Worm (Caenorhabditis elegans): ENCODE results near the gene F36G9.7.
"Not testable (repeated sequence)": the region's sequence is repeated elsewhere in the genome, so short reads cannot be mapped to it uniquely, and the experiment has no call there.

The F36G9.7 gene

DNA sequence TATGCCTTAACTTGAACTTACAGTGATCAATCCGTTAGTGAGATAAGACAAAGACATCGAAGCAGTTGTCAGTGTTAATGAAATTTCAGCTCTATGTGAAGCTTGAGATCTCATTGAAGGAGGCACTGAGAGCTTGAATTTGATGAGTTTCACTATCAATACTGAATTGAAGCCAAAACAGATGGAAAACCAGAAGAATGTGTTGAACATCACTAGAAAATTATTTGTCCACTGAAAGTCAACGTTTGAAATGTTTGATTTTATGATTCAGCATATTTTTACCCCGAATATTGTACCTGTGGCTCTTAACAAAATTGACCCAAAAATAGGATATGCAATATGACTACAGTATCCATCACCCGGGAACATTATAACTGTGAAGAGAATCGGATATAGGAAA lies 1.3 kb upstream of the F36G9.7 start:
- TF ChIP-seq unc-62 (GFP tag; optimal IDR thresholded peaks at IDR 0.05): no peak

DNA sequence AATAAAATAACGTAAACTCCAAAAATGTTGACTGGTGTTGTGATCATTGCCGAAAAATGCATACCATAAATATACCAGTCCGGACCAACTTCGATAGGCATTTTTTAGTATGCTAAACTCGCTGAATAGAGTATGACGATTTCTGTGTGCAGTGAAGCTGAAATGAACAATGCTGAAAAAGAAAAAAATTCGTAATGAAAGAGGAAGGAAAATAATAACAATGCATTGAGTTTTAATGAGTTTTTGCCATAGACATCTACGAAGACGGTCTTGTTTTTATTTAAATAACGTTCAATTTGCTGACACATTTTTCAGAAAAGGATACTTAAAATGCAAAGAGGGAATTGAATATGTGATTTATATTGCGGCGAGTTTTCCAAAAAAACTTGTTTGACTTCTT lies 2.0 kb downstream of the F36G9.7 start, which contains the start of gene sri-1:
TSS of gene sri-1 (minus strand) at position 101 of the 400 bp plus-strand sequence.
- no peak for TF ChIP-seq unc-62 (GFP tag; optimal IDR thresholded peaks at IDR 0.05)

DNA sequence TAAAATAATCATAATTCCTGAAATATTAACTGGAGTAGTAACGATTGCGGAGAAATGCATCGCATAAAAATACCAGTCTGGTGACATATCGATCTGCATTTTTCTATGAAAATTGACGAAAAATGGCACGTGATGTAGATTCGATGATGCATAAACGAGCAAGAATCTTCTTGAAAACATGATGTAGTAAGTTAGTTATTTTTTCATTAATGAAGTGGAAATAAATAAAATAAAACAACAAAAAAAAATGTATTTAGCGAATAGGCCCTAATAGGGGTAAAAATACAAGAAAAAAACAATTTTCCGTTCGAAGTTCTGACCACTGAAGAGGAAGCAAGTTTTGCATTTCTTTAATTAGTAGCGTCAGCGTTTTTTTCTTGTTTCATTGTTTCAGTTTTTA lies 4.4 kb downstream of the F36G9.7 start, which contains the start of gene sri-2:
TSS of gene sri-2 (minus strand) at position 101 of the 400 bp plus-strand sequence.
- no peak for TF ChIP-seq unc-62 (GFP tag; optimal IDR thresholded peaks at IDR 0.05)

DNA sequence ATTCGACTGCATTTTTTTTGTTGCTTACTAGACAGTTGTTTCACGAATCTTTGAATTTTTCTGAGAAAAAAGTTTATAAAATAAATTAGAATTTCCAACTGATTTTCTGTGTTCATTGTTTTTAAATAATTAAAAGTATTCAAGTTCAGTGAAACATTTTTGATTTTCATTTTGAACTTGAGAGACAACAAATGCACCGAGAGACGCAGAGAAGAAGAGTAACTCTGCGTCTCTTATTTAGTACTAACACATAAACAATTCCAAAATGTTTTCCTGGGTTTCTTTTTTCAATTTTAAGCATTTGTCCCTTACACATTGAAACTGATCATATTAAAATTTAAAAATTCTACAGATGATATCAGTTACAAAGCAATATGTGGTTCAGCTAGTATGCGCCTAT lies 10.1 kb downstream of the F36G9.7 start:
- no peak for TF ChIP-seq unc-62 (GFP tag; optimal IDR thresholded peaks at IDR 0.05)

DNA sequence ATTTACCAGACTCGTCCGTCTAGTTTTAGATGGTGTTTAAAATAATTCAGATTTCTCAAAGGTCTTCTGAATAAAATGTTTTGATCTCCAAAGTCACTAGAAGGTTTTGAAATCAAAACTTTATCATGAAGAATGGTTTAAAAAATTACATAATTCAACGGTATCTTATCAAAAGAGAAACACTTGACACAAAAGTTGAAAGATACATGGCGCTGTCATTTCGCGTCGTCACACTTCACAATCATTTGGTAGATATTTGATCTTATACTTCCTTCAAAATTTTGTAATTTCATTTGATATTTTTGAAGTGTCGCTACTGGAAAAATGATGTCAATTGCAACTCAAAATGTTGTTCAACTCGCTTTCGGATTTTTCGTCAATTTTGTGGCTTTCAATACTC lies 12.5 kb downstream of the F36G9.7 start, which contains the start of gene F36G9.3:
TSS of gene F36G9.3 (plus strand) at position 301 of the 400 bp plus-strand sequence.
- TF ChIP-seq unc-62 (GFP tag; optimal IDR thresholded peaks at IDR 0.05): no peak

DNA sequence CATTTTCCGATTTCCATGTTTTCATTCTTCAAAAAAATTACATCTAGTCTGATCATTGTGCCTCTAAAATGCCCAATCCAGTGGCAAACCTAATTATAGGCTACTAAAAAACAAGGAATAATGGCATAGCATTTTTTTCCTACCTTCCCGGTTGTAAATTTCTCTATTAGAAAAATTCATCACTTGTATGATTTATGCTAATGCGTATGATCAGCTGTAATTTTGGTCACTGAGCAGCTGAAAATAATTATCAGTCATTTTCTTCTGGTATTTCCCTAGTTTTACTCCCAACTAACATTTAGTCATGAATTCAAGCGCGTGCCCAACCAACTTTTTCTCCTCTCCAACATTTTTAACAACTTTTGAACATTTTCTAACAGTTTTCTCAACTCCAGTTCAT lies 14.1 kb downstream of the F36G9.7 start, which contains the start of gene srh-186:
TSS of gene srh-186 (plus strand) at position 301 of the 400 bp plus-strand sequence.
- no peak for TF ChIP-seq unc-62 (GFP tag; optimal IDR thresholded peaks at IDR 0.05)

DNA sequence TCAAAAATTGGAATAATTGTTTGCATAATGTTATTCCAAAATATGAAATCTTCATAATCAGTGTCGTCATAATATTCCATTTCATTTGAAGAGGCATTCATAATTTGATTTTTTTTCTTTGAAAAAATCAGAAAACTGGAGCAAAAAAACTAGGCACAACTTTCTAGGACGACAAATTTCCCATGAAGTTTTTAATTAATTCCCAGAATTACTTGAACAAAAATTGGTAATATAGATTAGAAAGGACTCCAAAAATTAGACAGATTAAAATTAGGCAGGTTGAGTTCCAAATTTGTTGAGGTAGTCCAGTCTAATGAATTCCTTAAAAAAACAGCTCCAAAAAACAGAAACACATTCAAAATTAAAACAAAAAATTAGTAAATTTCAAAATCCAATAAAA lies 14.6 kb downstream of the F36G9.7 start, which contains the start of gene srw-57:
TSS of gene srw-57 (minus strand) at position 101 of the 400 bp plus-strand sequence.
- TF ChIP-seq unc-62 (GFP tag; optimal IDR thresholded peaks at IDR 0.05): no peak

DNA sequence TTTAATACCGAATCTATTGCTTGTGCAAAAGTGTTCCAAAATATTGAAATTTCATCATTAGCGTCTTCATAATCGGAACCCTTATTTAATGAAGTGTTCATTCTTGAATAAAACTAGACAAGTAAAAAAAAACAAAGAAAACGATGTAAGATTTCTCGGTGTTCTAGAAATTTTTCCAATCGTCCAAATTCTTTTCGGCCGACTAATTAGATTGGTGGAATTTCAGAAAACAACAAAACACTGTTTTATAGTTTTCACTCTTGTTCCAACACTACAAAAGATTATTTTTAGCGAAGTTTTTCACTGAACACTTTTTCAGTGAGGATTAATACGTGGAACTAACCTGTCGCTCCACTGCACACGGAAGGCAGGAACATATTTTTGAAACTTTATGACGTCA lies 16.8 kb downstream of the F36G9.7 start, which contains the start of gene srw-56:
TSS of gene srw-56 (minus strand) at position 101 of the 400 bp plus-strand sequence.
- no peak for TF ChIP-seq unc-62 (GFP tag; optimal IDR thresholded peaks at IDR 0.05)

DNA sequence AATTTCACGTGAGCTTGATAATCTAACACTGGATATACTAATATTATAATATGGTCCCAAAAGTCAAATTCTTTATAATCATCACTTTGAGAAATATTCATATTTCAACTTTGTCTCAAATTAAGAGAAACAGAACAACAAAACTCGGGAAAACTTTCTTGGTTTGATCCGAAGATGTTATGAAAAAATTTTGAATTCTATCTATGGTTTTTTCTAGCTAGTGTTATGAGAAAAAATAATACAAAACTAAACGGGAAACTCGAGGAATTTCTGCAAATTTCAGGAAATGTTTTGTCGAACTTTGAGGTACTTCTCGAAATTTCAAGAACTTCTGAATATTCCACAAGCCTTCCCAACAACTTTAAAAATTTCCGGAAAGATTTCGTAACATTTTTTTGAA lies 18.6 kb downstream of the F36G9.7 start, which contains the start of gene srw-59:
TSS of gene srw-59 (minus strand) at position 101 of the 400 bp plus-strand sequence.
- no peak for TF ChIP-seq unc-62 (GFP tag; optimal IDR thresholded peaks at IDR 0.05)

DNA sequence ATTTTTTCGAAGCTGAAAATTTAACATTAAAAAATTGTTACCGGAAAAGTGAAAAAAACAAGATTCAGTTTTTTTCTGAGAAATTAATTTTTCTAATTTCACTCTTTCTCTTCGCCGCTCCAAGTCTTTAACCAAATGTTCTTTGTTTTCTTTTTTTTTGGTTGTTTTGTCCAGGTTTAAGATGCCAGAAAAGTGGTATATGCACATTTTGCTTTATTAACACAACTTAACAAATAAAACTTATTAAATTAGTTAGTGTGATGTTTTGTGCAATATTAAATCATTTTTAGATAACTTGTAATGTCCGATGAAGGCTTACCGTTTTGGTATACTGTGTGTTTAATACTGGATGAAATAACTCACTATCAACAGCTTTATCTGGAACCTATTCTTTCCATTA lies 26.4 kb downstream of the F36G9.7 start, which contains the start of gene srw-53:
TSS of gene srw-53 (plus strand) at position 301 of the 400 bp plus-strand sequence.
- no peak for TF ChIP-seq unc-62 (GFP tag; optimal IDR thresholded peaks at IDR 0.05)

DNA sequence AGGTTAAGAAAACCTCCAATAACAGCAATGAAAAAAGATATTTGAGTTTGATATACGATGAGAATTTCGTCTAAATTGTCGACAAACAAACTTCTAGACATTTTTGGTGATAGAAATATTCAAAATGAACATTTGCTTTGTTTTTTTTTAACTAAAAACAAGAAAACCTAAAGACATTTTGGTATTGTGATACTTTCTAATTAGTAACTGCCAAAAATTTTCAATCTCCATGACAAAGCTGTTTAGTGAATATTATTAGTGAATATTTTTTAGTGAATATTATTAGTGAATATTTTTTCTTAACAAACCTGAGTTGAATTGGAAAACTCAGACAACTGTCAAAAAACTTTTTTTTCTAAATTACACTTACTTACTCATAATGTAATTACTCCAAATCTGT lies 29.3 kb downstream of the F36G9.7 start, which contains the start of gene srw-55:
TSS of gene srw-55 (minus strand) at position 101 of the 400 bp plus-strand sequence.
- no peak for TF ChIP-seq unc-62 (GFP tag; optimal IDR thresholded peaks at IDR 0.05)

DNA sequence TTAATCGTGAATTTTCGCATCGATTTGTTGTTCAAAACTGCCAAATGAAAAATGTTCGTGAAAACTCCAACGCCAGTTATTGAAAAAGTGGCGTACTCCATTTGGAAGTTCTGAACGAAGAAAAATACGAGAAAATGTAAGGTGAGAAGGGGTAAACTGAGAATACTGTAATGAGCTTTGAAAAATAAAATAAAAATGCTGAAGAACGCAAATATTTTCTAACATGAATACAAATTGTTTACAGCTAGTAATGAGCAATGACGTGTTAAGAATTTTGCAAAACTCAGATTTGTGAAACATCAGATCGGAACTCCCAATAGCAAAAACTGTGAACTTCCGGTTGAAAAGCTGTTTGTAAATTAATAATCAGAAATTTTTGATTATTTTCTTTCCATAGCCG lies 37.2 kb downstream of the F36G9.7 start, which contains the start of gene srw-26:
TSS of gene srw-26 (minus strand) at position 101 of the 400 bp plus-strand sequence.
- no peak for TF ChIP-seq unc-62 (GFP tag; optimal IDR thresholded peaks at IDR 0.05)

DNA sequence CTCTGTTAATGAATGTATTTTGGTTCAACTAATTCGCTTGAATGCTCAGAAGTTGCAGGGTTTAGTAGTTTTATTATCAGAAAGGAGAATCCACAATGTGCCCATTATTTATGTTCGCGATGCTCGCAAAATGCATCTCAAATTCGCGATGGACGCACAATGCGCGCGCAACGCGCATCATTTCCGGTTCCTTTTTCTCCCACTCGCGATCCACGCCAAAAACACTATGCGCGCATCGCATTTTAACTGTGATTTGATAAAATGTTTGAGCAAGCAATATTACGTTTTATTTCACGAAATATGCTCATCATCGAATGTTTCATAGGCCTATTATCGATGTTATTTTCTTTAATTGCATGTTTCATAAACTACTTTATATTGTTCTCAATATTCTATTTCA lies 39.7 kb downstream of the F36G9.7 start, which contains the start of gene srbc-77:
TSS of gene srbc-77 (plus strand) at position 301 of the 400 bp plus-strand sequence.
- TF ChIP-seq unc-62 (GFP tag; optimal IDR thresholded peaks at IDR 0.05): not testable (repeated sequence)

DNA sequence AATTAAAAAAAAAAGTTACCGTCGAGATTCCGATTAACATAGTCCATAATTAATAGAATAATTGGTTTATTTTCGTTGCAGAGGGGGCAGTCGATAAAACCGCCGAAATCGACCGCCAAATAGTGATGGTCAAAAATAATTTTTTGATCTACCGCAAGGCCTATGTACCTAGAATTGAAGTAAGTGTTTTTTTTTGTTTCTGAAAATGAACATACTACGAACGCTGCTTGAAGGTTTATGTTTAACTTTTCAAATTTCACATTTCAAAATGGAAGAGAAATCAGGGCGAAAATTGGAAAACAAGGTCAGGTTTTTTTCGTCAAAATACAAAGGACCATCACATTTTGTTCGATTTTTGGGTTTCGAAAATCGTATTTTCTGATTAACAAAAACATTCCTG lies 41.2 kb downstream of the F36G9.7 start, which contains the start of gene pzf-1:
TSS of gene pzf-1 (minus strand) at position 101 of the 400 bp plus-strand sequence.
- TF ChIP-seq unc-62 (GFP tag; optimal IDR thresholded peaks at IDR 0.05): no peak

DNA sequence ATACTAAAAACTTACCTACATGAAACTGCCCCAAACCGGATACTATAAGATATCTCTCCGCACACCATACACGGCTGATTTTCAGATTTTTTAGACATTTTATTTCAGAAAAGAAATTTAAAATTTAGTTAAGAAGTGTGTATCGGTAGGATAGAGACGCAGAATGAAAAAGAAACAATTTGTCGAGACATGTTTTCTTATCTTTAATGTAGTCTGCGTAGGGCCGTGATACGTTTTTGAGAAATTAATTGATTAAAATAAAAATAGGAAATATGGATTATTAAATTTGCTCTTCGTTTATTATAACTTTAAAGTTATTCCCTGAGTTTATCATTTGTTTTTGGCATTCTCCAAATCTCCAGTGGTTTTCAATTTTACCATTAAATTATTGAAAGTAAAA lies 45.2 kb downstream of the F36G9.7 start, which contains the start of gene nhr-108:
TSS of gene nhr-108 (minus strand) at position 166 of the 400 bp plus-strand sequence.
- TF ChIP-seq unc-62 (GFP tag; optimal IDR thresholded peaks at IDR 0.05): no peak

DNA sequence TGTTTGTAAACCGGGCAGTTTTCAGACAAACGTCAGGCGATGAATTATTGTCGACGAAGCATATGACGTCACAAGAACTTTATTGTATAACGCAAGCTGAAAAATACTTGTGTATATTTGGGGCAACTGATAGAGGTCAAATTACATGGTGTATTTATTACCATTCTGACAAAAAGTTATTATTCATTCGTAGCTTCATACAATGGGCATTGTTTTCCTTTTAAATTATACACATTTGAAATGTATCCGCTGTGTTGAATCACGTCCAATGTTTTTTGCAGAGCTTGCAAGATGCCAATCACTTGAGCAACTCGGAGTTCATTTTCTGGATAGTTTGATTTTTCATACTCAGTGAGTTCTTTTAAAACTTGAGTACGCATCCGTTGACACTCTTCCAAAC lies 46.6 kb downstream of the F36G9.7 start, which contains the start of gene F35E8.13:
TSS of gene F35E8.13 (plus strand) at position 301 of the 400 bp plus-strand sequence.
- TF ChIP-seq unc-62 (GFP tag; optimal IDR thresholded peaks at IDR 0.05): no peak

DNA sequence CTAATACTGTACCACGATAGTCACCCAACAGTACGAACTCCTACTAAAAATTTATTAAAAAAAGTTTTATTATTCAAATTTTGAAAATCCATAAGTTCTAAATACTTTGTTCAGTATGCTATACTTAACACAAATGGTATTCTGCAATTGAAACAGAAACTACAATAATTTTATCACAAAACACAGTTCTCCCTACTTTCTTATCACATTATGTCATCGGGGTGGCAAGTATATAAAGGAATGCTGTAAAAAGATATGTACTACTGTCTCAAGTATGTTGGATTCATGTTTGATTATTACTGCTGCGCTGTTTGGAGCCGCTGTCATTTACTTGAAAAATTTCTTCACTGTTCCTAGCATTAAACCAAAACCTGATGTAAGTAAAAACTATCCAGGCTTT lies 48.5 kb downstream of the F36G9.7 start, which contains the start of gene cdr-1:
TSS of gene cdr-1 (plus strand) at position 208 of the 400 bp plus-strand sequence.
- TF ChIP-seq unc-62 (GFP tag; optimal IDR thresholded peaks at IDR 0.05): no peak

Measured in whole organism, dauer.